Worm (Caenorhabditis elegans): Measurements from ENCODE around the gene clec-171.

ce11 chrIV:1460686-1461085, 33.5 kb upstream of the clec-171 start, which contains the start of gene col-106:
- TF ChIP-seq nhr-11 (tag; optimal IDR thresholded peaks at IDR 0.05) = no peak
- TF ChIP-seq ceh-31 (tag; optimal IDR thresholded peaks at IDR 0.05) = no peak
- no peak for TF ChIP-seq ama-1 (optimal IDR thresholded peaks at IDR 0.05)
- TF ChIP-seq unc-55 (GFP tag; optimal IDR thresholded peaks at IDR 0.05) = no peak
- no peak for TF ChIP-seq ttx-3 (tag; optimal IDR thresholded peaks at IDR 0.05)
- no peak for TF ChIP-seq pha-4 (tag; optimal IDR thresholded peaks at IDR 0.05)
- no peak for TF ChIP-seq ceh-14 (tag; optimal IDR thresholded peaks at IDR 0.05)
- TF ChIP-seq lim-6 (tag; optimal IDR thresholded peaks at IDR 0.05) = no peak
- TF ChIP-seq pag-3 (tag; optimal IDR thresholded peaks at IDR 0.05; ENCODE audit: borderline replicate concordance) = no peak
- no peak for TF ChIP-seq madf-2 (tag; optimal IDR thresholded peaks at IDR 0.05)
- TF ChIP-seq pqm-1 (tag; optimal IDR thresholded peaks at IDR 0.05) = no peak
- no peak for TF ChIP-seq dve-1 (tag; optimal IDR thresholded peaks at IDR 0.05)
- no peak for TF ChIP-seq rnt-1 (tag; optimal IDR thresholded peaks at IDR 0.05)
- no peak for TF ChIP-seq ceh-48 (tag; optimal IDR thresholded peaks at IDR 0.05)

Measured in whole organism, late embryonic.